Fruit fly (Drosophila melanogaster) whole organism, embryonic: ENCODE measurements around the gene CG15625.

Experiments
- Aef1 ChIP-seq: fragments of 200-800 bp; sonication (Bioruptor generic); IDR thresholded peaks from 3 replicates; pipeline ENCODE4 v1.3.6; 2022; ENCODE audit warnings: missing biosample characterization, missing genetic modification characterization
- Bgb ChIP-seq: fragments of 200-800 bp; sonication (Bioruptor generic); IDR thresholded peaks from 2 replicates; pipeline ENCODE4 v1.3.6; 2022; ENCODE audit warnings: missing biosample characterization, missing genetic modification characterization; ENCODE audit not compliant: partially characterized antibody
- Blimp-1 ChIP-seq: fragments of 200-800 bp; sonication (Bioruptor generic); optimal IDR thresholded peaks from 3 replicates; lab custom pipeline; 2018; ENCODE audit warnings: missing biosample characterization, missing genetic modification characterization, mild to moderate bottlenecking, moderate library complexity, missing genetic modification reagents
- CG10147 ChIP-seq: fragments of 200-800 bp; sonication (Bioruptor generic); optimal IDR thresholded peaks from 2 replicates; lab custom pipeline; 2019; ENCODE audit warnings: missing biosample characterization, mild to moderate bottlenecking, missing genetic modification characterization, moderate library complexity
- CG10462 ChIP-seq: fragments of 200-800 bp; sonication (Bioruptor generic); optimal IDR thresholded peaks from 2 replicates; lab custom pipeline; 2016; ENCODE audit warnings: missing biosample characterization, missing genetic modification characterization
- CG13296 ChIP-seq: fragments of 200-800 bp; sonication (Bioruptor generic); optimal IDR thresholded peaks from 3 replicates; lab custom pipeline; 2018; ENCODE audit warnings: missing biosample characterization, mild to moderate bottlenecking, missing genetic modification characterization
- CG13894 ChIP-seq: fragments of 200-800 bp; sonication (Bioruptor generic); optimal IDR thresholded peaks from 3 replicates; lab custom pipeline; 2018; ENCODE audit warnings: missing biosample characterization, mild to moderate bottlenecking, missing genetic modification characterization, moderate library complexity
- CG14014 ChIP-seq: fragments of 200-800 bp; sonication (Bioruptor generic); IDR thresholded peaks from 2 replicates; pipeline ENCODE4 v1.3.6; 2022; ENCODE audit warnings: missing biosample characterization, missing genetic modification characterization
- CG14441 ChIP-seq: fragments of 200-800 bp; sonication (Bioruptor generic); IDR thresholded peaks from 2 replicates; pipeline ENCODE4 v1.3.6; 2022; ENCODE audit warnings: missing biosample characterization, missing genetic modification characterization
- CG16813 ChIP-seq: fragments of 200-800 bp; sonication (Bioruptor generic); IDR thresholded peaks from 3 replicates; pipeline ENCODE4 v1.3.6; 2022; ENCODE audit warnings: missing biosample characterization, missing genetic modification characterization; ENCODE audit not compliant: partially characterized antibody
- CG17328 ChIP-seq: fragments of 200-800 bp; sonication (Bioruptor generic); IDR thresholded peaks from 2 replicates; pipeline ENCODE4 v1.3.6; 2022; ENCODE audit warnings: missing biosample characterization, missing genetic modification characterization
- CG17361 ChIP-seq: fragments of 200-800 bp; sonication (Bioruptor generic); IDR thresholded peaks from 3 replicates; pipeline ENCODE4 v1.3.6; 2022; ENCODE audit warnings: missing biosample characterization, missing genetic modification characterization
- CG31365 ChIP-seq: fragments of 200-800 bp; sonication (Bioruptor generic); optimal IDR thresholded peaks from 2 replicates; lab custom pipeline; 2018; ENCODE audit warnings: missing biosample characterization, mild to moderate bottlenecking, missing genetic modification characterization
- CG32767 ChIP-seq: fragments of 200-800 bp; sonication (Bioruptor generic); IDR thresholded peaks from 2 replicates; pipeline ENCODE4 v1.3.6; 2022; ENCODE audit warnings: missing biosample characterization, missing genetic modification characterization
- CG6791 ChIP-seq: fragments of 200-800 bp; sonication (Bioruptor generic); IDR thresholded peaks from 3 replicates; pipeline ENCODE4 v1.3.6; 2022; ENCODE audit warnings: missing biosample characterization, missing genetic modification characterization; ENCODE audit not compliant: partially characterized antibody
- CG7357 ChIP-seq: fragments of 200-800 bp; sonication (Bioruptor generic); IDR thresholded peaks from 3 replicates; pipeline ENCODE4 v1.3.6; 2022; ENCODE audit warnings: missing biosample characterization, missing genetic modification characterization
- CTCF ChIP-seq: fragments of 200-800 bp; sonication (Bioruptor generic); optimal IDR thresholded peaks from 2 replicates; lab custom pipeline; 2017; ENCODE audit warnings: missing biosample characterization, mild to moderate bottlenecking, missing genetic modification characterization, moderate library complexity
- D19B ChIP-seq: fragments of 200-800 bp; sonication (Bioruptor generic); optimal IDR thresholded peaks from 2 replicates; lab custom pipeline; 2017; ENCODE audit warnings: missing biosample characterization, mild to moderate bottlenecking, missing genetic modification characterization
- Fer2 ChIP-seq: fragments of 200-800 bp; sonication (Bioruptor generic); optimal IDR thresholded peaks from 2 replicates; lab custom pipeline; 2018; ENCODE audit warnings: missing biosample characterization, mild to moderate bottlenecking, missing genetic modification characterization, moderate library complexity
- Hmr ChIP-seq: fragments of 200-800 bp; sonication (Bioruptor generic); optimal IDR thresholded peaks from 3 replicates; lab custom pipeline; 2017; ENCODE audit warnings: mild to moderate bottlenecking, missing biosample characterization, missing genetic modification reagents, missing genetic modification characterization
- Lpt ChIP-seq: fragments of >200 bp; optimal IDR thresholded peaks from 2 replicates; lab custom pipeline; 2018; ENCODE audit warnings: missing biosample characterization, missing genetic modification characterization
- MBD-R2 ChIP-seq: fragments of 200-800 bp; sonication (Bioruptor generic); IDR thresholded peaks from 2 replicates; pipeline ENCODE4 v1.3.6; 2022; ENCODE audit warnings: missing biosample characterization, missing genetic modification characterization
- Med ChIP-seq: fragments of 200-800 bp; sonication (Bioruptor generic); peaks from one replicate; lab custom pipeline; 2016; ENCODE audit warnings: missing biosample characterization, missing genetic modification characterization, mild to moderate bottlenecking, inconsistent platforms, moderate library complexity
- Poxn ChIP-seq: fragments of 200-800 bp; sonication (Bioruptor generic); IDR thresholded peaks from 2 replicates; pipeline ENCODE4 v1.3.6; 2022; ENCODE audit warnings: missing biosample characterization, missing genetic modification characterization
- amos ChIP-seq: fragments of 200-800 bp; sonication (Bioruptor generic); IDR thresholded peaks from 2 replicates; pipeline ENCODE4 v1.3.6; 2022; ENCODE audit warnings: missing biosample characterization, missing genetic modification characterization; ENCODE audit not compliant: partially characterized antibody
- az2 ChIP-seq: fragments of 200-800 bp; sonication (Bioruptor generic); optimal IDR thresholded peaks from 3 replicates; lab custom pipeline; 2016; ENCODE audit warnings: missing biosample characterization, missing genetic modification characterization
- chinmo ChIP-seq: fragments of 200-800 bp; sonication (Bioruptor generic); IDR thresholded peaks from 4 replicates; pipeline ENCODE4 v1.3.6; 2022; ENCODE audit warnings: missing biosample characterization, missing genetic modification characterization; ENCODE audit not compliant: partially characterized antibody
- chn ChIP-seq: fragments of 200-800 bp; sonication (Bioruptor generic); optimal IDR thresholded peaks from 2 replicates; lab custom pipeline; 2016; ENCODE audit warnings: missing biosample characterization, missing genetic modification characterization
- dmrt11E ChIP-seq: fragments of 200-800 bp; sonication (Bioruptor generic); optimal IDR thresholded peaks from 3 replicates; lab custom pipeline; 2018; ENCODE audit warnings: missing biosample characterization, mild to moderate bottlenecking, missing genetic modification characterization, moderate library complexity
- ewg ChIP-seq: fragments of 200-800 bp; sonication (Bioruptor generic); optimal IDR thresholded peaks from 3 replicates; lab custom pipeline; 2017; ENCODE audit warnings: mild to moderate bottlenecking, missing biosample characterization, missing genetic modification reagents, missing genetic modification characterization
- exex ChIP-seq: fragments of 200-800 bp; sonication (Bioruptor generic); optimal IDR thresholded peaks from 4 replicates; lab custom pipeline; 2018; ENCODE audit warnings: missing biosample characterization, mild to moderate bottlenecking, missing genetic modification characterization, moderate library complexity
- gce ChIP-seq: fragments of 200-800 bp; sonication (Bioruptor generic); IDR thresholded peaks from 3 replicates; pipeline ENCODE4 v1.3.6; 2022; ENCODE audit warnings: missing biosample characterization, missing genetic modification characterization
- gem ChIP-seq: fragments of 200-800 bp; sonication (Bioruptor generic); optimal IDR thresholded peaks from 2 replicates; lab custom pipeline; 2019; ENCODE audit warnings: missing biosample characterization, mild to moderate bottlenecking, missing genetic modification characterization, moderate library complexity
- her ChIP-seq: fragments of 200-800 bp; sonication (Bioruptor generic); optimal IDR thresholded peaks from 2 replicates; lab custom pipeline; 2016; ENCODE audit warnings: missing biosample characterization, missing genetic modification characterization
- nerfin-2 ChIP-seq: fragments of 200-800 bp; sonication (Bioruptor generic); IDR thresholded peaks from 2 replicates; pipeline ENCODE4 v1.3.6; 2022; ENCODE audit warnings: missing biosample characterization, missing genetic modification characterization; ENCODE audit not compliant: partially characterized antibody
- pan ChIP-seq, 4 experiments: fragments of >200 bp in 3 of 4; fragments of 200-800 bp in 1 of 4; sonication (Bioruptor generic) in 1 of 4; optimal IDR thresholded peaks in 3 of 4; IDR thresholded peaks in 1 of 4; 2 replicates each; pipeline versions ENCODE4 v1.3.6 to Lab custom; 2017 to 2022; ENCODE audit warnings: missing biosample characterization in 2 of 4, missing genetic modification characterization in 2 of 4, mixed read lengths in 1 of 4
- pros ChIP-seq: fragments of 200-800 bp; sonication (Bioruptor generic); optimal IDR thresholded peaks from 3 replicates; lab custom pipeline; 2019; ENCODE audit warnings: missing biosample characterization, mild to moderate bottlenecking, missing genetic modification characterization, moderate library complexity
- rib ChIP-seq: fragments of 200-800 bp; sonication (Bioruptor generic); IDR thresholded peaks from 2 replicates; pipeline ENCODE4 v1.3.6; 2022; ENCODE audit warnings: missing biosample characterization, missing genetic modification characterization
- run ChIP-seq: fragments of 200-800 bp; sonication (Bioruptor generic); optimal IDR thresholded peaks from 3 replicates; lab custom pipeline; 2018; ENCODE audit warnings: missing biosample characterization, mild to moderate bottlenecking, missing genetic modification characterization
- sd ChIP-seq: fragments of 200-800 bp; sonication (Bioruptor generic); optimal IDR thresholded peaks from 3 replicates; lab custom pipeline; 2018; ENCODE audit warnings: missing biosample characterization, mild to moderate bottlenecking, missing genetic modification characterization, moderate library complexity
- tll ChIP-seq, 2 experiments: fragments of 200-800 bp in 1 of 2; fragments of >200 bp in 1 of 2; sonication (Bioruptor generic) in 1 of 2; optimal IDR thresholded peaks; 2 replicates each; lab custom pipeline; 2017 to 2019; ENCODE audit warnings: missing biosample characterization in 2 of 2, missing genetic modification characterization in 2 of 2, mild to moderate bottlenecking in 1 of 2, moderate library complexity in 1 of 2
- trem ChIP-seq: fragments of 200-800 bp; optimal IDR thresholded peaks from 3 replicates; lab custom pipeline; 2019; ENCODE audit warnings: missing biosample characterization, mild to moderate bottlenecking, missing genetic modification characterization, moderate library complexity
- ttk ChIP-seq: fragments of 200-800 bp; sonication (Bioruptor generic); IDR thresholded peaks from 2 replicates; pipeline ENCODE4 v2.1.2; 2022; ENCODE audit warnings: missing biosample characterization, missing genetic modification characterization
- vvl ChIP-seq: fragments of 200-800 bp; sonication (Bioruptor generic); IDR thresholded peaks from 2 replicates; pipeline ENCODE4 v1.3.6; 2022; ENCODE audit warnings: missing biosample characterization, missing genetic modification characterization

Gene CG15625

dm6 chr2L:4899599-4900559 lies 10.1 kb downstream of the CG15625 start:
- no peak for TF ChIP-seq pros
- peak; percentile 50 for TF ChIP-seq sd (tag; lab: Kevin White, UChicago)
- TF ChIP-seq CG14441 (GFP tag; lab: Robert Waterston, UW), result no peak
- TF ChIP-seq Med (GFP tag; lab: Kevin White, UChicago), result peak; percentile 86
- TF ChIP-seq CG6791 (GFP tag; lab: Robert Waterston, UW), result no peak
- no peak for TF ChIP-seq az2 (GFP tag; lab: Kevin White, UChicago)
- TF ChIP-seq rib, result peak; percentile 15; the same call in 1 of the 2 replicates
- TF ChIP-seq MBD-R2 (GFP tag; lab: Robert Waterston, UW), result no peak
- no peak for TF ChIP-seq dmrt11E (tag; lab: Kevin White, UChicago)
- TF ChIP-seq CG32767 (GFP tag; lab: Robert Waterston, UW), result no peak
- no peak for TF ChIP-seq nerfin-2 (GFP tag; lab: Robert Waterston, UW)
- TF ChIP-seq ewg, result no peak
- TF ChIP-seq exex (tag; lab: Kevin White, UChicago), result peak; percentile 66
- no peak for TF ChIP-seq CG7357 (GFP tag; lab: Robert Waterston, UW)
- TF ChIP-seq CG13894 (tag; lab: Kevin White, UChicago), result peak; percentile 99
- no peak for TF ChIP-seq Poxn
- no peak for TF ChIP-seq CG10147 (GFP tag; lab: Kevin White, UChicago)
- peak; percentile 87 for TF ChIP-seq vvl (GFP tag; lab: Robert Waterston, UW)
- TF ChIP-seq her (GFP tag; lab: Kevin White, UChicago), result no peak
- no peak for TF ChIP-seq Lpt
- no peak for TF ChIP-seq run (tag; lab: Kevin White, UChicago)
- no peak for TF ChIP-seq CG31365 (tag; lab: Kevin White, UChicago)
- no peak for TF ChIP-seq ttk (GFP tag; lab: Robert Waterston, UW)
- peak; percentile 52; the same call in 1 of the 4 replicates for TF ChIP-seq chinmo

DNA sequence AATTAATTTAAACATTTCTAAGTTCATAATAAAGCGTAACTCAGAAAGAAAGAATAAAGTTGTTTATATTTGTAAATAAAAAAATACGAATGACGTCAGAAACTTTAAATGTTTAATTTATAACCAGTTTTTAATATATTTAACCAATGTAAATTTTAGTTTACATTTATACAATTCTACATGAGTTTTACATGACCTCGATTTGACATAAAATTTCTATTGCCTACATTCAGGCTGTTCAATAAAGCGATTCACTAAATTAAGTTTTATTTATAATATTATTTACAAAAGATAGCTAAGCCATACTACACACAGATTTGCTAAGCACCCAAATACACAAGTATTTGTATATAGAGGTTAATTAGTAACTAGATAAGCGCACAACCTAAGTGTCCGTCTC lies 14.0 kb downstream of the CG15625 start:
- TF ChIP-seq CG16813 (peak; percentile 52; the same call in 1 of the 3 replicates), Bgb (GFP tag; lab: Robert Waterston, UW) (peak; percentile 64), CG13296 (GFP tag; lab: Kevin White, UChicago) (no peak), CTCF (GFP tag; lab: Kevin White, UChicago) (peak; percentile 27), amos (GFP tag; lab: Robert Waterston, UW) (peak; percentile 68)

- TF ChIP-seq sd (tag; lab: Kevin White, UChicago), result peak; percentile 98
- no peak for TF ChIP-seq CG17361 (GFP tag; lab: Robert Waterston, UW)
- no peak for TF ChIP-seq tll (GFP tag; optimal IDR thresholded peaks at IDR 0.05; lab: Kevin White, UChicago)
- no peak for TF ChIP-seq gem (tag; lab: Kevin White, UChicago)
- no peak for TF ChIP-seq CG17328 (GFP tag; lab: Robert Waterston, UW)
- peak; percentile 34 for TF ChIP-seq Blimp-1
- TF ChIP-seq Fer2, result no peak
- TF ChIP-seq trem (tag; lab: Kevin White, UChicago), result no peak
- no peak for TF ChIP-seq Aef1
- no peak for TF ChIP-seq pan (optimal IDR thresholded peaks at IDR 0.05; lab: Kevin White, UChicago)
- TF ChIP-seq pan (GFP tag; optimal IDR thresholded peaks at IDR 0.05 in 1 of 2, IDR thresholded peaks at IDR 0.05 in 1 of 2), result no peak
- TF ChIP-seq chn (GFP tag; lab: Kevin White, UChicago), result no peak
- TF ChIP-seq CG10462 (GFP tag; lab: Kevin White, UChicago), result no peak
- no peak for TF ChIP-seq Hmr
- no peak for TF ChIP-seq D19B (GFP tag; lab: Kevin White, UChicago)
- no peak for TF ChIP-seq gce (GFP tag; lab: Robert Waterston, UW)
- no peak for TF ChIP-seq CG14014 (GFP tag; lab: Robert Waterston, UW)
- TF ChIP-seq chinmo, result peak; percentile 72; the same call in 2 of the 4 replicates
Measured at dm6 chr2L:4905365-4906280, 15.8 kb downstream of the CG15625 start.
